Fruit fly (Drosophila melanogaster): ENCODE data around the gene CG17734.

The CG17734 gene

DNA sequence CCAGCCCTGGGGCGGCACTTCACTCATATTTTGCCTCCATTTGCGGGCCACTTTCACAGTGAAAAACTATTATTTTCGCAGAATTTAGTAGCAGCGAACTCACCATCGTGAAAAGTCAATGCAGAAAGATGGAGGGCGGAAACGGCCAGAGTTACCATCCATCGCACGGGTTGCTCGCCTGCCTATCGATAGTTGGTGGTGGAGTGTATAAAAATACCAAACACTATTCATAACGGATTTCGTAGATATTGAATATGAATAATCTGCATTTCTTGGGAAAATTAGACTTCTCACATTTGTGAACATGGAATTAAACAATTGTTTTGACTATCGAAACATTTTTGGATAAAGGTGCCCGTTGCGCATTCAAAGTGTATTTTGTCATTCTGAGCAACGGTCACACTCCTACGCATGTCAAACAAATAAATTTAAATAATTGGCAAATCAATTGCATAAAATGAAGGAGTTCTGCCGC is 27.6 kb downstream of the CG17734 start, which contains the start of the genes RpS25 and CG4820 (continued):
- TF ChIP-seq Hr51 (GFP tag; optimal IDR thresholded peaks at IDR 0.05), result peak; percentile 84 to 86
- peak; percentile 82 for TF ChIP-seq vnd (GFP tag; IDR thresholded peaks at IDR 0.05; ENCODE audit: partially characterized antibody)
- peak; percentile 9 for TF ChIP-seq CG15073 (GFP tag; optimal IDR thresholded peaks at IDR 0.05)
- peak; percentile 71 for TF ChIP-seq Six4 (GFP tag; optimal IDR thresholded peaks at IDR 0.05)
- TF ChIP-seq ash1 (GFP tag; optimal IDR thresholded peaks at IDR 0.05), result peak; percentile 93
- TF ChIP-seq nerfin-1 (tag; optimal IDR thresholded peaks at IDR 0.05), result peak; percentile 91
- peak; percentile 49 for TF ChIP-seq crol (GFP tag; IDR thresholded peaks at IDR 0.05)
- TF ChIP-seq bsh (GFP tag; optimal IDR thresholded peaks at IDR 0.05), result peak; percentile 36 to 81
- peak; percentile 89 for TF ChIP-seq CG31441 (GFP tag; IDR thresholded peaks at IDR 0.05)
- TF ChIP-seq insv (GFP tag; optimal IDR thresholded peaks at IDR 0.05), result peak in 1 of 2 experiments; percentile 84
- peak; percentile 84 for TF ChIP-seq dati (GFP tag; IDR thresholded peaks at IDR 0.05)
- peak; percentile 92 for TF ChIP-seq disco-r (GFP tag; optimal IDR thresholded peaks at IDR 0.05)
- TF ChIP-seq CG2202 (tag; optimal IDR thresholded peaks at IDR 0.05), result peak; percentile 85
- TF ChIP-seq HmgZ (tag; optimal IDR thresholded peaks at IDR 0.05), result peak; percentile 92
- peak; percentile 99 for TF ChIP-seq YL-1 (GFP tag; optimal IDR thresholded peaks at IDR 0.05)
- TF ChIP-seq CG15011 (GFP tag; optimal IDR thresholded peaks at IDR 0.05), result peak; percentile 91
- TF ChIP-seq CG15696 (tag; optimal IDR thresholded peaks at IDR 0.05), result peak; percentile 66
- TF ChIP-seq CG12236 (GFP tag; optimal IDR thresholded peaks at IDR 0.05), result peak; percentile 89
- peak; percentile 78 for TF ChIP-seq jing (GFP tag; optimal IDR thresholded peaks at IDR 0.05)
- TF ChIP-seq lola (GFP tag; optimal IDR thresholded peaks at IDR 0.05), result peak in 1 of 3 experiments; percentile 76
- TF ChIP-seq Elba2 (GFP tag; optimal IDR thresholded peaks at IDR 0.05), result peak; percentile 52
- TF ChIP-seq bbx (GFP tag; IDR thresholded peaks at IDR 0.05; ENCODE audit: partially characterized antibody), result peak; percentile 70
- peak; percentile 69; the same call in 2 of the 3 replicates for TF ChIP-seq B-H1 (GFP tag; IDR thresholded peaks at IDR 0.05)
- peak; percentile 66; the same call in 1 of the 2 replicates for TF ChIP-seq CG32767 (GFP tag; IDR thresholded peaks at IDR 0.05)
- peak; percentile 97 for TF ChIP-seq gfzf (GFP tag; optimal IDR thresholded peaks at IDR 0.05)
- peak; percentile 86 for TF ChIP-seq Doc3 (GFP tag; IDR thresholded peaks at IDR 0.05; ENCODE audit: partially characterized antibody)
- TF ChIP-seq Kr (GFP tag; optimal IDR thresholded peaks at IDR 0.05), result peak; percentile 72
- TF ChIP-seq CG31365 (tag; optimal IDR thresholded peaks at IDR 0.05), result peak; percentile 86
- TF ChIP-seq pita (GFP tag; optimal IDR thresholded peaks at IDR 0.05), result no peak
- TF ChIP-seq ara (GFP tag; IDR thresholded peaks at IDR 0.05), result peak; percentile 75
- peak; percentile 89 for TF ChIP-seq sens-2 (GFP tag; IDR thresholded peaks at IDR 0.05)
- peak; percentile 89 for TF ChIP-seq Asciz (GFP tag; optimal IDR thresholded peaks at IDR 0.05)
- peak; percentile 69; the same call in 1 of the 3 replicates for TF ChIP-seq CG7963 (GFP tag; IDR thresholded peaks at IDR 0.05; ENCODE audit: partially characterized antibody)
- TF ChIP-seq CG4854 (GFP tag; optimal IDR thresholded peaks at IDR 0.05), result peak; percentile 83
- peak; percentile 74 for TF ChIP-seq CG3065 (GFP tag; optimal IDR thresholded peaks at IDR 0.05)
- peak; percentile 78 for TF ChIP-seq Dref (GFP tag; IDR thresholded peaks at IDR 0.05)
- TF ChIP-seq Hmr (GFP tag; optimal IDR thresholded peaks at IDR 0.05), result peak; percentile 97
- TF ChIP-seq CG31388 (GFP tag; optimal IDR thresholded peaks at IDR 0.05), result peak; percentile 62
- peak; percentile 77 for TF ChIP-seq ERR (GFP tag; optimal IDR thresholded peaks at IDR 0.05)
- peak; percentile 77 for TF ChIP-seq croc (GFP tag; conservative IDR thresholded peaks at IDR 0.05)
- peak; percentile 59 for TF ChIP-seq CG10565 (GFP tag; optimal IDR thresholded peaks at IDR 0.05)
- TF ChIP-seq Antp (GFP tag; optimal IDR thresholded peaks at IDR 0.05), result peak; percentile 76
- TF ChIP-seq CG10147 (GFP tag; optimal IDR thresholded peaks at IDR 0.05), result peak; percentile 89
- TF ChIP-seq CG13287 (GFP tag; IDR thresholded peaks at IDR 0.05; ENCODE audit: partially characterized antibody), result peak; percentile 91
- peak; percentile 85 for TF ChIP-seq Neu2 (GFP tag; optimal IDR thresholded peaks at IDR 0.05; ENCODE audit: borderline replicate concordance)
- peak; percentile 93 for TF ChIP-seq CG10209 (GFP tag; optimal IDR thresholded peaks at IDR 0.05)
- TF ChIP-seq CG13123 (GFP tag; optimal IDR thresholded peaks at IDR 0.05), result peak; percentile 82
- TF ChIP-seq Taf1 (GFP tag; IDR thresholded peaks at IDR 0.05), result peak; percentile 51; the same call in 1 of the 2 replicates
- 0 out of 2 replicates have a peak, but pooled peaks have one; percentile 37 for TF ChIP-seq CG4360 (GFP tag; IDR thresholded peaks at IDR 0.05)
